Worm (Caenorhabditis elegans) whole organism, young adult: ENCODE results near the gene nuc-1.

Source experiments
- B0035.1 ChIP-seq: sonication (generic microtip); optimal IDR thresholded peaks from 2 replicates; lab custom pipeline; 2016; ENCODE audit warnings: missing genetic modification characterization, mild to moderate bottlenecking, missing compliant biosample characterization, missing genotype, missing genetic modification reagents
- B0261.1 ChIP-seq: sonication (generic microtip); optimal IDR thresholded peaks from 2 replicates; lab custom pipeline; 2016; ENCODE audit warnings: mild to moderate bottlenecking, missing genetic modification characterization, moderate library complexity, missing compliant biosample characterization
- D2030.7 ChIP-seq: fragments of 200-800 bp; sonication (Bioruptor generic); IDR thresholded peaks from 2 replicates; pipeline ENCODE4 v1.3.6; 2022; ENCODE audit warnings: missing genetic modification reagents, missing genetic modification characterization, missing compliant biosample characterization
- F37B4.10 ChIP-seq: fragments of 200-800 bp; sonication (Bioruptor generic); IDR thresholded peaks from 2 replicates; pipeline ENCODE4 v1.3.6; 2022; ENCODE audit warnings: missing genetic modification characterization, missing compliant biosample characterization
- F39B2.1 ChIP-seq: fragments of 200-800 bp; sonication (Bioruptor generic); IDR thresholded peaks from 2 replicates; pipeline ENCODE4 v1.3.6; 2022; ENCODE audit warnings: missing genetic modification reagents, missing genetic modification characterization, missing compliant biosample characterization
- F49E8.2 ChIP-seq: sonication (generic microtip); optimal IDR thresholded peaks from 3 replicates; lab custom pipeline; 2017; ENCODE audit warnings: missing genetic modification characterization, mild to moderate bottlenecking, missing compliant biosample characterization, antibody characterized with exemption, moderate library complexity; ENCODE audit not compliant: insufficient read depth
- T26A5.8 ChIP-seq: sonication (generic microtip); optimal IDR thresholded peaks from 2 replicates; lab custom pipeline; 2016; ENCODE audit warnings: missing genetic modification characterization, missing compliant biosample characterization
- Y56A3A.18 ChIP-seq: fragments of 200-800 bp; sonication (Bioruptor generic); IDR thresholded peaks from 2 replicates; pipeline ENCODE4 v1.3.6; 2022; ENCODE audit warnings: missing genetic modification reagents, missing genetic modification characterization, missing compliant biosample characterization
- Y79H2A.3 ChIP-seq: fragments of 200-800 bp; sonication (Bioruptor generic); conservative IDR thresholded peaks from 2 replicates; pipeline ENCODE4 v1.3.6; 2022; ENCODE audit warnings: missing genetic modification reagents, missing genetic modification characterization, missing compliant biosample characterization
- ZK185.1 ChIP-seq: sonication (generic microtip); optimal IDR thresholded peaks from 2 replicates; lab custom pipeline; 2016; ENCODE audit warnings: mild to moderate bottlenecking, missing genetic modification characterization, missing compliant biosample characterization; ENCODE audit not compliant: poor library complexity, severe bottlenecking
- akir-1 ChIP-seq: fragments of 200-800 bp; sonication (Bioruptor generic); optimal IDR thresholded peaks from 2 replicates; lab custom pipeline; 2018; ENCODE audit warnings: mild to moderate bottlenecking, missing genetic modification characterization, moderate library complexity, missing compliant biosample characterization
- ama-1 ChIP-seq, 3 experiments: fragments of 150-350 bp in 1 of 3; sonication (generic microtip) in 2 of 3; optimal IDR thresholded peaks; 2 replicates each; lab custom pipeline; 2014 to 2018; ENCODE audit warnings: missing biosample characterization in 2 of 3, missing genetic modification characterization in 2 of 3, missing genetic modification reagents in 2 of 3
- aptf-3 ChIP-seq: fragments of 200-800 bp; sonication (Bioruptor generic); IDR thresholded peaks from 2 replicates; pipeline ENCODE4 v1.3.6; 2022; ENCODE audit warnings: missing genetic modification characterization, missing compliant biosample characterization
- attf-3 ChIP-seq: fragments of 200-800 bp; sonication (Bioruptor generic); conservative IDR thresholded peaks from 2 replicates; pipeline ENCODE4 v1.3.6; 2022; ENCODE audit warnings: missing genetic modification reagents, missing genetic modification characterization, missing compliant biosample characterization
- cebp-1 ChIP-seq, 2 experiments: fragments of 200-800 bp in 1 of 2; sonication (Bioruptor generic) in 1 of 2; sonication (generic microtip) in 1 of 2; IDR thresholded peaks in 1 of 2; optimal IDR thresholded peaks in 1 of 2; 2 replicates each; pipeline versions ENCODE4 v1.3.6 to Lab custom; 2017 to 2022; ENCODE audit warnings: missing compliant biosample characterization in 2 of 2, missing genetic modification characterization in 2 of 2, mild to moderate bottlenecking in 1 of 2, missing genetic modification reagents in 1 of 2, moderate library complexity in 1 of 2
- ceh-40 ChIP-seq: fragments of 200-800 bp; sonication (Bioruptor generic); IDR thresholded peaks from 2 replicates; pipeline ENCODE4 v1.3.6; 2022; ENCODE audit warnings: missing genetic modification characterization, missing compliant biosample characterization
- ceh-58 ChIP-seq: fragments of 200-800 bp; sonication (Bioruptor generic); IDR thresholded peaks from 2 replicates; pipeline ENCODE4 v1.3.6; 2022; ENCODE audit warnings: missing genetic modification characterization, missing compliant biosample characterization
- efl-1 ChIP-seq: fragments of 150-350 bp; optimal IDR thresholded peaks from 2 replicates; lab custom pipeline; 2014; ENCODE audit warnings: missing biosample characterization, missing genetic modification reagents, missing genetic modification characterization
- ekl-4 ChIP-seq: fragments of 200-800 bp; sonication (Bioruptor generic); IDR thresholded peaks from 2 replicates; pipeline ENCODE4 v1.3.6; 2022; ENCODE audit warnings: missing genetic modification reagents, missing genetic modification characterization, missing compliant biosample characterization
- fkh-3 ChIP-seq: sonication (generic microtip); optimal IDR thresholded peaks from 2 replicates; lab custom pipeline; 2016; ENCODE audit warnings: mild to moderate bottlenecking, missing genetic modification characterization, missing compliant biosample characterization
- him-1 ChIP-seq: sonication (generic microtip); optimal IDR thresholded peaks from 2 replicates; lab custom pipeline; 2016; ENCODE audit warnings: missing genotype, missing genetic modification reagents, missing genetic modification characterization, missing compliant biosample characterization
- hrde-1 ChIP-seq: sonication (generic microtip); optimal IDR thresholded peaks from 2 replicates; lab custom pipeline; 2016; ENCODE audit warnings: missing genetic modification characterization, mild to moderate bottlenecking, missing compliant biosample characterization, moderate library complexity, missing genotype, missing genetic modification reagents, borderline replicate concordance
- hsf-1 ChIP-seq: fragments of 200-800 bp; sonication (Bioruptor generic); IDR thresholded peaks from 2 replicates; pipeline ENCODE4 v1.3.6; 2022; ENCODE audit warnings: missing genetic modification reagents, missing genetic modification characterization, missing compliant biosample characterization
- let-526 ChIP-seq: fragments of 200-800 bp; sonication (Bioruptor generic); IDR thresholded peaks from 2 replicates; pipeline ENCODE4 v1.3.6; 2022; ENCODE audit warnings: missing genetic modification reagents, missing genetic modification characterization, missing compliant biosample characterization
- lin-26 ChIP-seq: fragments of 200-800 bp; sonication (Bioruptor generic); IDR thresholded peaks from 2 replicates; pipeline ENCODE4 v1.3.6; 2022; ENCODE audit warnings: missing genetic modification reagents, missing genetic modification characterization, missing compliant biosample characterization
- lsl-1 ChIP-seq: fragments of 200-800 bp; sonication (Bioruptor generic); optimal IDR thresholded peaks from 2 replicates; lab custom pipeline; 2018; ENCODE audit warnings: mild to moderate bottlenecking, missing genetic modification characterization, moderate library complexity, missing compliant biosample characterization
- madf-3 ChIP-seq: fragments of 200-800 bp; sonication (Bioruptor generic); IDR thresholded peaks from 2 replicates; pipeline ENCODE4 v1.3.6; 2022; ENCODE audit warnings: missing genetic modification reagents, missing genetic modification characterization, missing compliant biosample characterization
- mel-28 ChIP-seq: sonication (generic microtip); optimal IDR thresholded peaks from 2 replicates; lab custom pipeline; 2016; ENCODE audit warnings: borderline replicate concordance, mild to moderate bottlenecking, missing genetic modification characterization, missing compliant biosample characterization
- mxl-1 ChIP-seq: sonication (generic microtip); optimal IDR thresholded peaks from 2 replicates; lab custom pipeline; 2016; ENCODE audit warnings: missing genetic modification characterization, missing compliant biosample characterization
- nhr-120 ChIP-seq: fragments of 200-800 bp; sonication (Bioruptor generic); IDR thresholded peaks from 2 replicates; pipeline ENCODE4 v1.3.6; 2022; ENCODE audit warnings: missing genetic modification characterization, missing compliant biosample characterization
- nhr-179 ChIP-seq: sonication (generic microtip); optimal IDR thresholded peaks from 2 replicates; lab custom pipeline; 2016; ENCODE audit warnings: mild to moderate bottlenecking, missing genetic modification characterization, missing compliant biosample characterization
- nhr-27 ChIP-seq: fragments of 200-800 bp; sonication (Bioruptor generic); optimal IDR thresholded peaks from 2 replicates; lab custom pipeline; 2018; ENCODE audit warnings: mild to moderate bottlenecking, missing genetic modification characterization, moderate library complexity, missing compliant biosample characterization
- nhr-80 ChIP-seq: sonication (generic microtip); optimal IDR thresholded peaks from 2 replicates; lab custom pipeline; 2016; ENCODE audit warnings: missing genetic modification characterization, missing compliant biosample characterization
- rcor-1 ChIP-seq: fragments of 200-800 bp; sonication (Bioruptor generic); IDR thresholded peaks from 2 replicates; pipeline ENCODE4 v1.3.6; 2022; ENCODE audit warnings: missing genetic modification reagents, missing genetic modification characterization, missing compliant biosample characterization
- rec-8 ChIP-seq, 2 experiments: sonication (generic microtip); optimal IDR thresholded peaks; 2 replicates each; lab custom pipeline; 2016; ENCODE audit warnings: mild to moderate bottlenecking in 2 of 2, missing genetic modification characterization in 2 of 2, missing genetic modification reagents in 2 of 2, missing genotype in 2 of 2, missing biosample characterization in 1 of 2, missing compliant biosample characterization in 1 of 2, moderate library complexity in 1 of 2
- sdz-38 ChIP-seq: sonication (generic microtip); optimal IDR thresholded peaks from 2 replicates; lab custom pipeline; 2016; ENCODE audit warnings: missing genotype, missing genetic modification characterization, missing compliant biosample characterization
- sea-2 ChIP-seq: fragments of 200-800 bp; sonication (Bioruptor generic); IDR thresholded peaks from 2 replicates; pipeline ENCODE4 v1.3.6; 2022; ENCODE audit warnings: missing genetic modification characterization, missing compliant biosample characterization
- snpc-4 ChIP-seq, 5 experiments: fragments of 150-350 bp in 1 of 5; sonication (generic microtip) in 4 of 5; optimal IDR thresholded peaks; 2 replicates each; lab custom pipeline; 2014 to 2018; ENCODE audit warnings: missing genetic modification characterization in 5 of 5, missing biosample characterization in 3 of 5, antibody characterized with exemption in 2 of 5, mild to moderate bottlenecking in 2 of 5, missing compliant biosample characterization in 2 of 5, missing genotype in 2 of 5, moderate library complexity in 2 of 5, missing genetic modification reagents in 1 of 5
- somi-1 ChIP-seq: fragments of 200-800 bp; sonication (Bioruptor generic); optimal IDR thresholded peaks from 2 replicates; lab custom pipeline; 2018; ENCODE audit warnings: mild to moderate bottlenecking, missing genetic modification characterization, missing compliant biosample characterization
- tlf-1 ChIP-seq: fragments of 200-800 bp; sonication (Bioruptor generic); optimal IDR thresholded peaks from 2 replicates; lab custom pipeline; 2018; ENCODE audit warnings: mild to moderate bottlenecking, missing genetic modification characterization, missing compliant biosample characterization
- unc-62 ChIP-seq: fragments of 150-350 bp; optimal IDR thresholded peaks from 2 replicates; lab custom pipeline; 2014; ENCODE audit warnings: missing biosample characterization, missing genetic modification reagents, missing genetic modification characterization
- zfh-2 ChIP-seq: fragments of 200-800 bp; sonication (Bioruptor generic); conservative IDR thresholded peaks from 2 replicates; pipeline ENCODE4 v1.3.6; 2022; ENCODE audit warnings: missing genetic modification reagents, missing genetic modification characterization, missing compliant biosample characterization
- ztf-26 ChIP-seq: sonication (generic microtip); optimal IDR thresholded peaks from 2 replicates; lab custom pipeline; 2017; ENCODE audit warnings: missing genetic modification characterization, missing compliant biosample characterization

nuc-1 gene

ce11 chrX:9555238-9555637 is 15.5 kb downstream of the nuc-1 start:
- no peak for TF ChIP-seq F49E8.2 (tag; lab: Kevin White, UChicago)
- no peak for TF ChIP-seq nhr-27 (tag; lab: Kevin White, UChicago)
- TF ChIP-seq cebp-1 (GFP tag; IDR thresholded peaks at IDR 0.05; lab: Robert Waterston, UW) = no peak
- TF ChIP-seq cebp-1 (tag; optimal IDR thresholded peaks at IDR 0.05; lab: Kevin White, UChicago) = peak; percentile 23
- no peak for TF ChIP-seq sdz-38 (tag; lab: Kevin White, UChicago)
- no peak for TF ChIP-seq hrde-1 (tag; lab: Kevin White, UChicago)
- no peak for TF ChIP-seq aptf-3 (GFP tag; lab: Robert Waterston, UW)
- no peak for TF ChIP-seq sea-2 (GFP tag; lab: Robert Waterston, UW)

ce11 chrX:9556038-9556437 is 16.3 kb downstream of the nuc-1 start:
- TF ChIP-seq mel-28 (tag; lab: Kevin White, UChicago) (no peak), him-1 (tag; lab: Kevin White, UChicago) (no peak)
- TF ChIP-seq, all 124 proteins: peak for 0

DNA sequence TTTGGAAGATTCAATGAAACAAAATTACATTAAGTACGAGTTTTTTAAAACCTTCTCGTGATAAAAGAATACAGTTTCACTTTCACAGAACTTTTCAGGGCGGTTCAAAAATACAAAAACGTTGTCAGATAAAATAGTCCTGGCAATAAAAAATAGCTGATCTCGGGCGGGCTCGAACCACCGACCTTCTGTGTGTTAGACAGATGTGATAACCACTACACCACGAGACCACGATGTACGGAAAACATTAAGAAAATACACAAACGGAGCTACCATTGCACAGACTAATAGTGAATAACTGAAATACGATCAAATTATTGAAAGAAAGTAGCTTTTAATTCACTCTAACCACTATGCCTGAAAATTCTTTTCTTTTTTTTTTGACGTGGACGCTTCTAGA is 21.2 kb downstream of the nuc-1 start:
- TF ChIP-seq let-526 (GFP tag; lab: Robert Waterston, UW) (no peak), B0261.1 (peak; percentile 79), hsf-1 (GFP tag; lab: Robert Waterston, UW) (0 out of 2 replicates have a peak, but pooled peaks have one; percentile 35), fkh-3 (tag; lab: Kevin White, UChicago) (no peak), lin-26 (peak; percentile 82), nhr-179 (tag; lab: Kevin White, UChicago) (no peak), nhr-120 (GFP tag; lab: Robert Waterston, UW) (no peak), B0035.1 (no peak), rec-8 (tag; optimal IDR thresholded peaks at IDR 0.05; lab: Kevin White, UChicago) (no peak), ZK185.1 (tag; lab: Kevin White, UChicago) (no peak), ceh-40 (GFP tag; lab: Robert Waterston, UW) (no peak), tlf-1 (GFP tag; lab: Kevin White, UChicago) (no peak), ama-1 (optimal IDR thresholded peaks at IDR 0.05; lab: Kevin White, UChicago) (no peak), ama-1 (GFP tag; optimal IDR thresholded peaks at IDR 0.05; lab: Kevin White, UChicago) (peak in 1 of 2 experiments; percentile 40), Y79H2A.3 (GFP tag; lab: Robert Waterston, UW) (no peak), madf-3 (GFP tag; lab: Robert Waterston, UW) (peak; percentile 60; the same call in 1 of the 2 replicates), F37B4.10 (no peak), zfh-2 (GFP tag; lab: Robert Waterston, UW) (no peak), mxl-1 (tag; lab: Kevin White, UChicago) (no peak), F39B2.1 (GFP tag; lab: Robert Waterston, UW) (no peak), nhr-80 (tag; lab: Kevin White, UChicago) (peak; percentile 34), cebp-1 (GFP tag; IDR thresholded peaks at IDR 0.05; lab: Robert Waterston, UW) (no peak), cebp-1 (tag; optimal IDR thresholded peaks at IDR 0.05; lab: Kevin White, UChicago) (peak; percentile 54), lsl-1 (GFP tag; lab: Kevin White, UChicago) (no peak), ekl-4 (GFP tag; lab: Robert Waterston, UW) (no peak), D2030.7 (GFP tag; lab: Robert Waterston, UW) (peak; percentile 57), ceh-58 (GFP tag; lab: Robert Waterston, UW) (no peak), ztf-26 (tag; lab: Kevin White, UChicago) (peak; percentile 44), snpc-4 (GFP tag; optimal IDR thresholded peaks at IDR 0.05; lab: Kevin White, UChicago) (peak; percentile 60), snpc-4 (tag; optimal IDR thresholded peaks at IDR 0.05; lab: Kevin White, UChicago) (peak in 1 of 4 experiments; percentile 67), efl-1 (GFP tag; lab: Kevin White, UChicago) (no peak), akir-1 (GFP tag; lab: Kevin White, UChicago) (no peak), T26A5.8 (no peak), Y56A3A.18 (peak; percentile 63; the same call in 1 of the 2 replicates), somi-1 (GFP tag; lab: Kevin White, UChicago) (peak; percentile 25), unc-62 (GFP tag; lab: Kevin White, UChicago) (no peak), rcor-1 (peak; percentile 60), attf-3 (GFP tag; lab: Robert Waterston, UW) (no peak), sea-2 (GFP tag; lab: Robert Waterston, UW) (no peak)
